Fruit fly (Drosophila melanogaster) whole organism, embryonic: Measurements from ENCODE around the gene ftz.

Experiments used
- Atf-2 ChIP-seq: fragments of 200-800 bp; sonication (Bioruptor generic); optimal IDR thresholded peaks from 2 replicates; lab custom pipeline; 2016; ENCODE audit warnings: missing biosample characterization, missing genetic modification characterization
- BtbVII ChIP-seq: fragments of 200-800 bp; sonication (Bioruptor generic); optimal IDR thresholded peaks from 3 replicates; lab custom pipeline; 2017; ENCODE audit warnings: missing biosample characterization, mild to moderate bottlenecking, missing genetic modification characterization
- CG10209 ChIP-seq: fragments of 200-800 bp; sonication (Bioruptor generic); optimal IDR thresholded peaks from 3 replicates; lab custom pipeline; 2017; ENCODE audit warnings: missing biosample characterization, mild to moderate bottlenecking, missing genetic modification characterization, missing genetic modification reagents
- CG10366 ChIP-seq: fragments of 200-800 bp; sonication (Bioruptor generic); IDR thresholded peaks from 2 replicates; pipeline ENCODE4 v1.3.6; 2022; ENCODE audit warnings: missing biosample characterization, missing genetic modification characterization
- CG12744 ChIP-seq: fragments of 200-800 bp; sonication (Bioruptor generic); optimal IDR thresholded peaks from 2 replicates; lab custom pipeline; 2016; ENCODE audit warnings: missing biosample characterization, missing genetic modification characterization
- CG12942 ChIP-seq: fragments of 200-800 bp; sonication (Bioruptor generic); optimal IDR thresholded peaks from 3 replicates; lab custom pipeline; 2016; ENCODE audit warnings: missing biosample characterization, missing genetic modification characterization
- CG14667 ChIP-seq: fragments of 200-800 bp; sonication (Bioruptor generic); IDR thresholded peaks from 2 replicates; pipeline ENCODE4 v1.3.6; 2022; ENCODE audit warnings: missing biosample characterization, missing genetic modification characterization
- CG14710 ChIP-seq: fragments of 200-800 bp; sonication (Bioruptor generic); optimal IDR thresholded peaks from 3 replicates; lab custom pipeline; 2019; ENCODE audit warnings: missing biosample characterization, mild to moderate bottlenecking, missing genetic modification characterization, moderate library complexity
- CG16863 ChIP-seq: fragments of 200-800 bp; sonication (Bioruptor generic); optimal IDR thresholded peaks from 3 replicates; lab custom pipeline; 2016; ENCODE audit warnings: missing biosample characterization, missing genetic modification characterization
- CG2678 ChIP-seq: fragments of 200-800 bp; sonication (Bioruptor generic); optimal IDR thresholded peaks from 3 replicates; lab custom pipeline; 2019; ENCODE audit warnings: missing biosample characterization, mild to moderate bottlenecking, missing genetic modification characterization, moderate library complexity
- CG2875 ChIP-seq: fragments of 200-800 bp; sonication (Bioruptor generic); optimal IDR thresholded peaks from 2 replicates; lab custom pipeline; 2017; ENCODE audit warnings: missing biosample characterization, mild to moderate bottlenecking, missing genetic modification characterization, missing genetic modification reagents
- CG30020 ChIP-seq: fragments of 200-800 bp; optimal IDR thresholded peaks from 2 replicates; lab custom pipeline; 2019; ENCODE audit warnings: missing biosample characterization, mild to moderate bottlenecking, missing genetic modification characterization, moderate library complexity
- CG30403 ChIP-seq: fragments of 200-800 bp; sonication (Bioruptor generic); optimal IDR thresholded peaks from 3 replicates; lab custom pipeline; 2016; ENCODE audit warnings: missing biosample characterization, missing genetic modification characterization
- CG3065 ChIP-seq: fragments of 200-800 bp; sonication (Bioruptor generic); optimal IDR thresholded peaks from 2 replicates; lab custom pipeline; 2016; ENCODE audit warnings: missing biosample characterization, missing genetic modification characterization
- CG31224 ChIP-seq: fragments of 200-800 bp; sonication (Bioruptor generic); IDR thresholded peaks from 2 replicates; pipeline ENCODE4 v1.3.6; 2022; ENCODE audit warnings: missing biosample characterization, missing genetic modification characterization
- CG33557 ChIP-seq: fragments of 200-800 bp; sonication (Bioruptor generic); optimal IDR thresholded peaks from 2 replicates; lab custom pipeline; 2019; ENCODE audit warnings: missing biosample characterization, mild to moderate bottlenecking, missing genetic modification characterization, moderate library complexity
- CG5953 ChIP-seq: fragments of 200-800 bp; sonication (Bioruptor generic); IDR thresholded peaks from 2 replicates; pipeline ENCODE4 v1.3.6; 2022; ENCODE audit warnings: missing biosample characterization, missing genetic modification characterization
- CG6854 ChIP-seq: fragments of 200-800 bp; sonication (Bioruptor generic); optimal IDR thresholded peaks from 3 replicates; lab custom pipeline; 2017; ENCODE audit warnings: missing biosample characterization, mild to moderate bottlenecking, missing genetic modification characterization
- CG7271 ChIP-seq: fragments of 200-800 bp; sonication (Bioruptor generic); optimal IDR thresholded peaks from 2 replicates; lab custom pipeline; 2018; ENCODE audit warnings: missing biosample characterization, mild to moderate bottlenecking, missing genetic modification characterization, moderate library complexity
- CG8478 ChIP-seq: fragments of >200 bp; optimal IDR thresholded peaks from 2 replicates; lab custom pipeline; 2018
- CG9609 ChIP-seq: fragments of 200-800 bp; sonication (Bioruptor generic); optimal IDR thresholded peaks from 3 replicates; lab custom pipeline; 2016; ENCODE audit warnings: missing biosample characterization, missing genetic modification characterization
- CG9817 ChIP-seq: fragments of 200-800 bp; sonication (Bioruptor generic); optimal IDR thresholded peaks from 2 replicates; lab custom pipeline; 2018; ENCODE audit warnings: missing biosample characterization, mild to moderate bottlenecking, missing genetic modification characterization, moderate library complexity
- Dip2 ChIP-seq: fragments of 200-800 bp; sonication (Bioruptor generic); IDR thresholded peaks from 2 replicates; pipeline ENCODE4 v1.3.6; 2022; ENCODE audit warnings: missing biosample characterization, missing genetic modification characterization
- Doc2 ChIP-seq: fragments of 200-800 bp; sonication (Bioruptor generic); IDR thresholded peaks from 2 replicates; pipeline ENCODE4 v1.3.6; 2022; ENCODE audit warnings: missing biosample characterization, missing genetic modification characterization
- Dp ChIP-seq: fragments of 200-800 bp; sonication (Bioruptor generic); optimal IDR thresholded peaks from 2 replicates; lab custom pipeline; 2018; ENCODE audit warnings: missing biosample characterization, mild to moderate bottlenecking, missing genetic modification characterization, moderate library complexity
- Ets97D ChIP-seq: fragments of 200-800 bp; sonication (Bioruptor generic); optimal IDR thresholded peaks from 3 replicates; lab custom pipeline; 2016; ENCODE audit warnings: missing biosample characterization, missing genetic modification characterization
- HLH4C ChIP-seq: fragments of 200-800 bp; sonication (Bioruptor generic); IDR thresholded peaks from 3 replicates; pipeline ENCODE4 v1.3.6; 2022; ENCODE audit warnings: missing biosample characterization, missing genetic modification characterization; ENCODE audit not compliant: partially characterized antibody
- Hand ChIP-seq: fragments of 200-800 bp; sonication (Bioruptor generic); optimal IDR thresholded peaks from 2 replicates; lab custom pipeline; 2017; ENCODE audit warnings: mild to moderate bottlenecking, missing biosample characterization, missing genetic modification reagents, missing genetic modification characterization
- Hr78 ChIP-seq, 2 experiments: fragments of 200-800 bp in 1 of 2; fragments of >200 bp in 1 of 2; sonication (Bioruptor generic) in 1 of 2; optimal IDR thresholded peaks; 2 replicates each; lab custom pipeline; 2017 to 2019; ENCODE audit warnings: missing biosample characterization in 2 of 2, missing genetic modification characterization in 2 of 2, mild to moderate bottlenecking in 1 of 2, moderate library complexity in 1 of 2
- Neu2 ChIP-seq: fragments of 200-800 bp; sonication (Bioruptor generic); optimal IDR thresholded peaks from 3 replicates; lab custom pipeline; 2016; ENCODE audit warnings: missing biosample characterization, missing genetic modification characterization, borderline replicate concordance
- Optix ChIP-seq: fragments of 200-800 bp; sonication (Bioruptor generic); IDR thresholded peaks from 3 replicates; pipeline ENCODE4 v1.3.6; 2022; ENCODE audit warnings: missing biosample characterization, missing genetic modification characterization
- Trl ChIP-seq, 3 experiments: fragments of >200 bp in 2 of 3; fragments of 200-800 bp in 1 of 3; sonication (Bioruptor generic) in 1 of 3; optimal IDR thresholded peaks; 2 replicates in 1 of 3; 3 replicates in 2 of 3; lab custom pipeline; 2016 to 2017; ENCODE audit warnings: missing biosample characterization in 1 of 3, missing genetic modification characterization in 1 of 3
- Usf ChIP-seq: fragments of 200-800 bp; sonication (Bioruptor generic); optimal IDR thresholded peaks from 2 replicates; lab custom pipeline; 2017; ENCODE audit warnings: missing genotype, missing biosample characterization, missing genetic modification characterization
- dysf ChIP-seq: fragments of 200-800 bp; sonication (Bioruptor generic); IDR thresholded peaks from 3 replicates; pipeline ENCODE4 v1.3.6; 2022; ENCODE audit warnings: missing biosample characterization, missing genetic modification characterization
- fd64A ChIP-seq: fragments of 200-800 bp; sonication (Bioruptor generic); optimal IDR thresholded peaks from 3 replicates; lab custom pipeline; 2018; ENCODE audit warnings: missing biosample characterization, mild to moderate bottlenecking, missing genetic modification characterization
- hth ChIP-seq: fragments of >200 bp; optimal IDR thresholded peaks from 2 replicates; lab custom pipeline; 2017; ENCODE audit warnings: inconsistent platforms
- ind ChIP-seq: fragments of 200-800 bp; sonication (Bioruptor generic); optimal IDR thresholded peaks from 3 replicates; lab custom pipeline; 2016; ENCODE audit warnings: missing biosample characterization, missing genetic modification characterization
- lilli ChIP-seq: fragments of 200-800 bp; sonication (Bioruptor generic); optimal IDR thresholded peaks from 3 replicates; lab custom pipeline; 2016; ENCODE audit warnings: missing biosample characterization, missing genetic modification characterization
- lov ChIP-seq, 2 experiments: fragments of 200-800 bp in 1 of 2; fragments of >200 bp in 1 of 2; sonication (Bioruptor generic) in 1 of 2; IDR thresholded peaks in 1 of 2; optimal IDR thresholded peaks in 1 of 2; 2 replicates in 1 of 2; 3 replicates in 1 of 2; pipeline versions ENCODE4 v1.3.6 to Lab custom; 2017 to 2022; ENCODE audit warnings: missing biosample characterization in 1 of 2, missing genetic modification characterization in 1 of 2
- nerfin-2 ChIP-seq: fragments of 200-800 bp; sonication (Bioruptor generic); IDR thresholded peaks from 2 replicates; pipeline ENCODE4 v1.3.6; 2022; ENCODE audit warnings: missing biosample characterization, missing genetic modification characterization; ENCODE audit not compliant: partially characterized antibody
- nom ChIP-seq: fragments of 200-800 bp; sonication (Bioruptor generic); optimal IDR thresholded peaks from 2 replicates; lab custom pipeline; 2017; ENCODE audit warnings: missing biosample characterization, missing genetic modification characterization, mild to moderate bottlenecking, moderate library complexity, missing genetic modification reagents
- pum ChIP-seq: fragments of 200-800 bp; sonication (Bioruptor generic); optimal IDR thresholded peaks from 2 replicates; lab custom pipeline; 2016; ENCODE audit warnings: missing biosample characterization, missing genetic modification characterization
- repo ChIP-seq: fragments of 200-800 bp; sonication (Bioruptor generic); optimal IDR thresholded peaks from 2 replicates; lab custom pipeline; 2016; ENCODE audit warnings: missing biosample characterization, missing genetic modification characterization
- row ChIP-seq: fragments of 200-800 bp; sonication (Bioruptor generic); IDR thresholded peaks from 3 replicates; pipeline ENCODE4 v1.3.6; 2022; ENCODE audit warnings: missing biosample characterization, missing genetic modification characterization
- schlank ChIP-seq: fragments of 200-800 bp; sonication (Bioruptor generic); optimal IDR thresholded peaks from 2 replicates; lab custom pipeline; 2018; ENCODE audit warnings: missing biosample characterization, mild to moderate bottlenecking, missing genetic modification characterization
- sens ChIP-seq: fragments of 200-800 bp; sonication (Bioruptor generic); peaks from one replicate; lab custom pipeline; 2016; ENCODE audit warnings: missing biosample characterization, missing genetic modification characterization
- so ChIP-seq: fragments of 200-800 bp; sonication (Bioruptor generic); IDR thresholded peaks from 3 replicates; pipeline ENCODE4 v1.3.6; 2022; ENCODE audit warnings: missing biosample characterization, missing genetic modification characterization
- stwl ChIP-seq: fragments of 200-800 bp; sonication (Bioruptor generic); optimal IDR thresholded peaks from 3 replicates; lab custom pipeline; 2018; ENCODE audit warnings: missing biosample characterization, mild to moderate bottlenecking, missing genetic modification characterization, moderate library complexity
- zen ChIP-seq: fragments of 200-800 bp; sonication (Bioruptor generic); optimal IDR thresholded peaks from 3 replicates; lab custom pipeline; 2018; ENCODE audit warnings: missing biosample characterization, mild to moderate bottlenecking, missing genetic modification characterization, moderate library complexity

The ftz gene

DNA sequence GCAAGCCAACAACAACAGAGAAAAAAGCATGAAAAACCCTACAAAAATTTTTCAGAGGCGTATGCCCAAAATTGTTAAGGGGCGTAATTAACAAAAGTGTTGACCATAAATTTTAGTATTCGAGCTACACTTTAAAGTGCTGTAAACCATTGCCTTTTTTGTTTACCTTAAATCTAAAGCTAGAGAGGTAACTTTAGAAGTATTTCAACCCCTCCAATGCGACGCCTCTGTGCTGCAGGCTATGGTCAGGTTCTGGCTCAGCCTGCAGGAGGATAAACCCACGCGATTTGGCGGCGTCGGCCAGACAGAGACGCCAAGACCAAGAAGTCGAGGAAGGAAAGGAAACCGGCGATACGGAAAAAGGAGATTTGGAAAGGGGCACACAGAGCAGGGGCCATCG lies 50.3 kb downstream of the ftz start (continued):
- TF ChIP-seq BtbVII (GFP tag; lab: Kevin White, UChicago) = peak; percentile 33
- peak; percentile 41 for TF ChIP-seq Usf (GFP tag; lab: Kevin White, UChicago)
- peak; percentile 82 for TF ChIP-seq pum (GFP tag; lab: Kevin White, UChicago)
- TF ChIP-seq fd64A (GFP tag; lab: Kevin White, UChicago) = peak; percentile 39
- TF ChIP-seq CG10209 (GFP tag; lab: Kevin White, UChicago) = peak; percentile 62
- TF ChIP-seq CG30403 (GFP tag; lab: Kevin White, UChicago) = peak; percentile 74
- peak; percentile 53 for TF ChIP-seq CG9817
- TF ChIP-seq HLH4C (GFP tag; lab: Robert Waterston, UW) = no peak
- TF ChIP-seq lov (optimal IDR thresholded peaks at IDR 0.05; lab: Kevin White, UChicago) = no peak
- peak; percentile 78 for TF ChIP-seq lov (GFP tag; IDR thresholded peaks at IDR 0.05; lab: Robert Waterston, UW)
- no peak for TF ChIP-seq Trl (optimal IDR thresholded peaks at IDR 0.05; lab: Kevin White, UChicago)
- peak; percentile 84 for TF ChIP-seq Trl (GFP tag; optimal IDR thresholded peaks at IDR 0.05; lab: Kevin White, UChicago)
- TF ChIP-seq sens = peak; percentile 97
- TF ChIP-seq ind (GFP tag; lab: Kevin White, UChicago) = peak; percentile 61
- TF ChIP-seq CG31224 (GFP tag; lab: Robert Waterston, UW) = peak; percentile 44; the same call in 1 of the 2 replicates
- peak; percentile 54 for TF ChIP-seq CG6854 (GFP tag; lab: Kevin White, UChicago)
- TF ChIP-seq CG16863 = peak; percentile 50
- peak; percentile 70 for TF ChIP-seq Atf-2 (GFP tag; lab: Kevin White, UChicago)
- peak; percentile 41 for TF ChIP-seq CG2875 (GFP tag; lab: Kevin White, UChicago)
- no peak for TF ChIP-seq Dp (GFP tag; lab: Kevin White, UChicago)
- TF ChIP-seq Ets97D (GFP tag; lab: Kevin White, UChicago) = peak; percentile 31
- TF ChIP-seq Hr78 (GFP tag; optimal IDR thresholded peaks at IDR 0.05; lab: Kevin White, UChicago) = no peak
- peak; percentile 6 for TF ChIP-seq CG12942 (GFP tag; lab: Kevin White, UChicago)
- TF ChIP-seq repo = peak; percentile 67
- TF ChIP-seq stwl (tag; lab: Kevin White, UChicago) = no peak
- TF ChIP-seq CG14710 = peak; percentile 86
- no peak for TF ChIP-seq Dip2
- peak; percentile 54 for TF ChIP-seq CG14667 (GFP tag; lab: Robert Waterston, UW)
- TF ChIP-seq CG30020 = peak; percentile 17
- TF ChIP-seq CG5953 (GFP tag; lab: Robert Waterston, UW) = no peak
- peak; percentile 79 for TF ChIP-seq row
- no peak for TF ChIP-seq Hand (GFP tag; lab: Kevin White, UChicago)
- TF ChIP-seq nom (GFP tag; lab: Kevin White, UChicago) = peak; percentile 86
- TF ChIP-seq CG2678 (tag; lab: Kevin White, UChicago) = peak; percentile 81
- no peak for TF ChIP-seq nerfin-2 (GFP tag; lab: Robert Waterston, UW)
- peak; percentile 98 for TF ChIP-seq zen
- TF ChIP-seq so (GFP tag; lab: Robert Waterston, UW) = no peak
- TF ChIP-seq CG12744 (GFP tag; lab: Kevin White, UChicago) = peak; percentile 57
- TF ChIP-seq CG3065 (GFP tag; lab: Kevin White, UChicago) = peak; percentile 27
- peak; percentile 68 for TF ChIP-seq lilli (GFP tag; lab: Kevin White, UChicago)
- TF ChIP-seq Neu2 = peak; percentile 83
- TF ChIP-seq schlank = peak; percentile 27
- TF ChIP-seq dysf = peak; percentile 66
- 0 out of 2 replicates have a peak, but pooled peaks have one; percentile 45 for TF ChIP-seq Doc2 (GFP tag; lab: Robert Waterston, UW)
- peak; percentile 51 for TF ChIP-seq CG9609
- TF ChIP-seq CG8478 = no peak
- peak; percentile 78 for TF ChIP-seq CG33557 (GFP tag; lab: Kevin White, UChicago)
- TF ChIP-seq CG7271 = peak; percentile 95
- TF ChIP-seq CG10366 (GFP tag; lab: Robert Waterston, UW) = peak; percentile 41
- no peak for TF ChIP-seq hth (lab: Kevin White, UChicago)
- peak; percentile 61; the same call in 1 of the 3 replicates for TF ChIP-seq Optix (GFP tag; lab: Robert Waterston, UW)
